Worm (Caenorhabditis elegans): ENCODE data around the gene mrck-1.

The mrck-1 gene

ce11 chrV:6232886-6233285 lies 34.2 kb downstream of the mrck-1 start:
- TF ChIP-seq lsl-1 (GFP tag; optimal IDR thresholded peaks at IDR 0.05), result no peak
- TF ChIP-seq B0019.2 (GFP tag; conservative IDR thresholded peaks at IDR 0.05), result no peak
- TF ChIP-seq T07F8.4 (tag; optimal IDR thresholded peaks at IDR 0.05), result no peak
- TF ChIP-seq akir-1 (GFP tag; optimal IDR thresholded peaks at IDR 0.05), result no peak
- no peak for TF ChIP-seq ceh-40 (GFP tag; IDR thresholded peaks at IDR 0.05)
- no peak for TF ChIP-seq madf-6 (GFP tag; IDR thresholded peaks at IDR 0.05)

DNA sequence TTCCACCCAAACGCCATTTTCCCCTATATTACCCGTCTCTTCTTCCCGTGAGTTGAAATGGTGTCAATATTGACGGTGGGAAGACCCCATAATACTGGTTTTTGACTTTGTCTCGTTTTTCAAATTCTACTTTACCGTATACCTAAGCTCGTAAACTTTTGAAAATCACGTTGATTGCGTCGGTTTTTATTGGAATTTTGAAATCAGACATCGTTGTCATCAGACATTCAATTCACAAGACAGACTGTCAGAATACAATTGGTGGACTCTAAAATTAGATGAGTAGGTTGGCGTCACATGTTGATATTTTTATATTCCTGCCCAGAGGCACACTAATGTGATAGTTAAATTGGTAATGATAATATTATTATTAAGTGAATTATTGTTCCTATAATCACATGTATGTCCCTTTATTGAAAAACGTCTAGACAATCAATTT lies 35.2 kb downstream of the mrck-1 start:
- TF ChIP-seq cebp-2 (GFP tag; IDR thresholded peaks at IDR 0.05), result no peak
- TF ChIP-seq lsy-27 (tag; optimal IDR thresholded peaks at IDR 0.05; ENCODE audit: borderline replicate concordance, insufficient read depth), result no peak
- no peak for TF ChIP-seq ceh-100 (GFP tag; IDR thresholded peaks at IDR 0.05)
- no peak for TF ChIP-seq tlf-1 (GFP tag; optimal IDR thresholded peaks at IDR 0.05)
- no peak for TF ChIP-seq T26A5.8 (tag; optimal IDR thresholded peaks at IDR 0.05)
- no peak for TF ChIP-seq K11D2.4 (GFP tag; IDR thresholded peaks at IDR 0.05)
- no peak for TF ChIP-seq cebp-1 (GFP tag; IDR thresholded peaks at IDR 0.05)
- peak; percentile 19 for TF ChIP-seq cebp-1 (tag; optimal IDR thresholded peaks at IDR 0.05)
- TF ChIP-seq sdz-38 (tag; optimal IDR thresholded peaks at IDR 0.05), result no peak

- TF ChIP-seq attf-5 (GFP tag; optimal IDR thresholded peaks at IDR 0.05) (peak; percentile 16), zfh-2 (GFP tag; conservative IDR thresholded peaks at IDR 0.05) (0 out of 2 replicates have a peak, but pooled peaks have one; percentile 22), madf-10 (tag; optimal IDR thresholded peaks at IDR 0.05) (peak; percentile 92), snpc-1.1 (tag; optimal IDR thresholded peaks at IDR 0.05; ENCODE audit: insufficient read depth) (no peak), Y53F4B.3 (GFP tag; IDR thresholded peaks at IDR 0.05) (no peak), cebp-1 (GFP tag; IDR thresholded peaks at IDR 0.05) (no peak), cebp-1 (tag; optimal IDR thresholded peaks at IDR 0.05) (peak; percentile 21), dpl-1 (GFP tag; optimal IDR thresholded peaks at IDR 0.05) (no peak), B0336.3 (GFP tag; IDR thresholded peaks at IDR 0.05) (0 out of 2 replicates have a peak, but pooled peaks have one; percentile 26), ceh-100 (GFP tag; IDR thresholded peaks at IDR 0.05) (no peak), ets-4 (GFP tag; optimal IDR thresholded peaks at IDR 0.05) (peak; percentile 55), rcor-1 (GFP tag; IDR thresholded peaks at IDR 0.05) (no peak), dox-1 (GFP tag; IDR thresholded peaks at IDR 0.05) (peak; percentile 40; the same call in 1 of the 2 replicates), K12H6.12 (tag; optimal IDR thresholded peaks at IDR 0.05) (peak; percentile 27), nhr-80 (tag; optimal IDR thresholded peaks at IDR 0.05) (peak; percentile 89), F39B2.1 (GFP tag; IDR thresholded peaks at IDR 0.05) (no peak), lin-35 (GFP tag; optimal IDR thresholded peaks at IDR 0.05) (no peak), cebp-2 (GFP tag; IDR thresholded peaks at IDR 0.05) (no peak), hrde-1 (tag; optimal IDR thresholded peaks at IDR 0.05; ENCODE audit: borderline replicate concordance) (no peak), tlf-1 (GFP tag; optimal IDR thresholded peaks at IDR 0.05) (peak; percentile 19)
These were observed 36.4 kb downstream of the mrck-1 start for ce11 chrV:6230629-6231229.

DNA sequence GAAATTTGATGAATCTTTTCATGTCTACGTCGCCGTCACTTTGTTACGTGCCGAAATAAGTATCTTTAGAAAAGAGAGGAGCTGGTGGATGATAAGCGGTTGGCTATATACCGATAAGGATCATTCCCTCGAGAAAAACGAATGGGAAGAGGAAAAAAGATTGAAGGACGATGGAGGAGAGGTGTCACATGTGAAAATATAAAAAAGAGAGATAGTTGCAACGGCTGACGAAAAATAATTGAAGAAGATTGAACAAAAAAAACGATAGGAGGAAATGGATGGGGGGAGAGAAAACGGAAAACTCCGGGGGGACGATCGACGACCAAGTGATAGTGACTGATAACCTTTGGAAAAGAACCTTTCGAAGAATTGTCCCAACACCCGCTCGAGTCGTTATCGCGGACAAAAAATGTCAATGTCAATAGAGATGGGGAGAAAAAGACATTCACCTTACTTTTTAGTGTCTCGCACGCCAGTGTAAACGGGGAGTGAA lies 37.6 kb downstream of the mrck-1 start:
- TF ChIP-seq ztf-26 (tag; optimal IDR thresholded peaks at IDR 0.05) (peak; percentile 53), ceh-58 (GFP tag; IDR thresholded peaks at IDR 0.05) (no peak), B0336.3 (GFP tag; IDR thresholded peaks at IDR 0.05) (peak; percentile 62; the same call in 1 of the 2 replicates), ztf-18 (tag; optimal IDR thresholded peaks at IDR 0.05) (peak; percentile 1), hmg-1.2 (GFP tag; IDR thresholded peaks at IDR 0.05) (peak; percentile 26; the same call in 1 of the 2 replicates), K11D2.4 (GFP tag; IDR thresholded peaks at IDR 0.05) (peak; percentile 53), lsl-1 (GFP tag; optimal IDR thresholded peaks at IDR 0.05) (peak; percentile 11), atf-7 (tag; optimal IDR thresholded peaks at IDR 0.05) (peak; percentile 87), tbp1 (GFP tag; optimal IDR thresholded peaks at IDR 0.05) (peak; percentile 39), lsy-27 (tag; optimal IDR thresholded peaks at IDR 0.05; ENCODE audit: borderline replicate concordance, insufficient read depth) (peak; percentile 38), nhr-27 (tag; optimal IDR thresholded peaks at IDR 0.05) (no peak), B0035.1 (tag; optimal IDR thresholded peaks at IDR 0.05) (no peak), pbrm-1 (GFP tag; IDR thresholded peaks at IDR 0.05) (peak; percentile 21; the same call in 1 of the 2 replicates), somi-1 (GFP tag; optimal IDR thresholded peaks at IDR 0.05) (peak; percentile 83), attf-5 (GFP tag; optimal IDR thresholded peaks at IDR 0.05) (peak; percentile 55), madf-6 (GFP tag; IDR thresholded peaks at IDR 0.05) (no peak), F22D6.2 (tag; optimal IDR thresholded peaks at IDR 0.05) (peak; percentile 78), nhr-90 (tag; optimal IDR thresholded peaks at IDR 0.05) (peak; percentile 66)
